Fruit fly (Drosophila melanogaster): ENCODE results near the gene CG6204.
A peak's percentile ranks its signal among the peaks of the same experiment; 100 is the strongest.

The CG6204 gene

dm6 chr3R:24205935-24206334 lies 12.3 kb downstream of the CG6204 start (continued):
- TF ChIP-seq Hmx (GFP tag; optimal IDR thresholded peaks at IDR 0.05) = no peak
- TF ChIP-seq Side (GFP tag; optimal IDR thresholded peaks at IDR 0.05) = no peak
- no peak for TF ChIP-seq sim (GFP tag; IDR thresholded peaks at IDR 0.05)
- no peak for TF ChIP-seq wek (GFP tag; optimal IDR thresholded peaks at IDR 0.05)
- no peak for TF ChIP-seq zen (tag; optimal IDR thresholded peaks at IDR 0.05)
- TF ChIP-seq CG14860 (GFP tag; IDR thresholded peaks at IDR 0.05; ENCODE audit: partially characterized antibody) = no peak
- TF ChIP-seq Awh (GFP tag; IDR thresholded peaks at IDR 0.05) = no peak
- TF ChIP-seq ken (GFP tag; IDR thresholded peaks at IDR 0.05) = no peak
- no peak for TF ChIP-seq mirr (GFP tag; optimal IDR thresholded peaks at IDR 0.05)
- TF ChIP-seq CG11560 (tag; IDR thresholded peaks at IDR 0.05) = no peak
- TF ChIP-seq NFAT (GFP tag; IDR thresholded peaks at IDR 0.05) = no peak
- no peak for TF ChIP-seq Gug (GFP tag; IDR thresholded peaks at IDR 0.05)
- no peak for TF ChIP-seq CG12769 (tag; optimal IDR thresholded peaks at IDR 0.05)
- TF ChIP-seq grau (tag; optimal IDR thresholded peaks at IDR 0.05) = peak; percentile 32
- no peak for TF ChIP-seq CG9876 (GFP tag; optimal IDR thresholded peaks at IDR 0.05)
- TF ChIP-seq CG30020 (tag; optimal IDR thresholded peaks at IDR 0.05) = no peak
- TF ChIP-seq vfl (GFP tag; optimal IDR thresholded peaks at IDR 0.05) = no peak
- TF ChIP-seq jing (GFP tag; optimal IDR thresholded peaks at IDR 0.05) = no peak
- no peak for TF ChIP-seq peb (GFP tag; IDR thresholded peaks at IDR 0.05)
- peak; percentile 26 for TF ChIP-seq nau (GFP tag; optimal IDR thresholded peaks at IDR 0.05)
- peak; percentile 11 for TF ChIP-seq tio (GFP tag; optimal IDR thresholded peaks at IDR 0.05)
- TF ChIP-seq CG10543 (GFP tag; optimal IDR thresholded peaks at IDR 0.05) = no peak
- TF ChIP-seq org-1 (GFP tag; optimal IDR thresholded peaks at IDR 0.05) = peak; percentile 23
- TF ChIP-seq p53 (GFP tag; optimal IDR thresholded peaks at IDR 0.05) = no peak
- TF ChIP-seq CG8765 (GFP tag; IDR thresholded peaks at IDR 0.05) = no peak
- TF ChIP-seq CG11398 (GFP tag; optimal IDR thresholded peaks at IDR 0.05) = no peak
- TF ChIP-seq amos (GFP tag; IDR thresholded peaks at IDR 0.05; ENCODE audit: partially characterized antibody) = no peak
- no peak for TF ChIP-seq pita (GFP tag; optimal IDR thresholded peaks at IDR 0.05)
- no peak for TF ChIP-seq gt (GFP tag; IDR thresholded peaks at IDR 0.05)
- no peak for TF ChIP-seq Dbx (GFP tag; IDR thresholded peaks at IDR 0.05)
- no peak for TF ChIP-seq ato (GFP tag; IDR thresholded peaks at IDR 0.05; ENCODE audit: partially characterized antibody)
- no peak for TF ChIP-seq lmd (GFP tag; IDR thresholded peaks at IDR 0.05)
- TF ChIP-seq CG2199 (GFP tag; IDR thresholded peaks at IDR 0.05) = no peak
- no peak for TF ChIP-seq sqz (GFP tag; optimal IDR thresholded peaks at IDR 0.05)
- TF ChIP-seq H2.0 (GFP tag; IDR thresholded peaks at IDR 0.05) = no peak
- no peak for TF ChIP-seq mld (GFP tag; IDR thresholded peaks at IDR 0.05; ENCODE audit: partially characterized antibody)
- TF ChIP-seq Med (GFP tag) = peak; percentile 63
- TF ChIP-seq ac (GFP tag; optimal IDR thresholded peaks at IDR 0.05) = no peak
- no peak for TF ChIP-seq CG13287 (GFP tag; IDR thresholded peaks at IDR 0.05; ENCODE audit: partially characterized antibody)
- no peak for TF ChIP-seq dm (GFP tag; optimal IDR thresholded peaks at IDR 0.05)
- TF ChIP-seq Bgb (GFP tag; IDR thresholded peaks at IDR 0.05; ENCODE audit: partially characterized antibody) = no peak
- TF ChIP-seq CG17802 (tag; optimal IDR thresholded peaks at IDR 0.05) = no peak
- TF ChIP-seq Myb (GFP tag; optimal IDR thresholded peaks at IDR 0.05) = no peak
- TF ChIP-seq hb (GFP tag; IDR thresholded peaks at IDR 0.05; ENCODE audit: partially characterized antibody) = no peak
- peak; percentile 2 for TF ChIP-seq Hmr (GFP tag; optimal IDR thresholded peaks at IDR 0.05)
- peak; percentile 38 for TF ChIP-seq CG12391 (tag; optimal IDR thresholded peaks at IDR 0.05)
- TF ChIP-seq jumu (GFP tag; optimal IDR thresholded peaks at IDR 0.05) = no peak
- no peak for TF ChIP-seq kay (GFP tag; optimal IDR thresholded peaks at IDR 0.05)
- TF ChIP-seq CG12219 (GFP tag; optimal IDR thresholded peaks at IDR 0.05) = no peak
- TF ChIP-seq Atf6 (GFP tag; IDR thresholded peaks at IDR 0.05) = no peak
- TF ChIP-seq vvl (GFP tag; IDR thresholded peaks at IDR 0.05) = no peak
- no peak for TF ChIP-seq CG2889 (GFP tag; IDR thresholded peaks at IDR 0.05)
- TF ChIP-seq CTCF (GFP tag; optimal IDR thresholded peaks at IDR 0.05) = no peak
